Fruit fly (Drosophila melanogaster): ENCODE measurements around the gene Karl.

DNA sequence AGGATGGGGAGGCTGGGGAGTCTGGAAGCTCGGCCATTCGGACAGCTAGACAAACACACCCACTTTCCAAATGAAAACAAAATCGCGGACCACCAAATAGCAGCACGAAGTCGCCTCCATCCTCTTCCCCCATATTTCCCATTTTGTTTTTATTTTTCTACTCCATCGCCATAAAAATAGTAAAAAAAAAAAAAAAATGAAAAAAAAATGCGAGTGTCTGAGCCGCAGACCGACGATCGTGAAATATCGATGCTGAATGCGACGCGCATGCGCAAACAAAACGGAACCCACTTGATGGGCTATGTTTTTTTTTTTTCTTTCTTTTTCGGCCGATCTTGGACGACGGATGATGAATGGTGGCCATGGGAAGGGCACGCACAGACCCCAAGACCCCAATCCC is 2.2 kb upstream of the Karl start:
- TF ChIP-seq br (GFP tag; optimal IDR thresholded peaks at IDR 0.05) (no peak), h (GFP tag; optimal IDR thresholded peaks at IDR 0.05) (no peak), ey (GFP tag; optimal IDR thresholded peaks at IDR 0.05) (no peak), CrebA (GFP tag; optimal IDR thresholded peaks at IDR 0.05; ENCODE audit: borderline replicate concordance) (no peak), fru (GFP tag; optimal IDR thresholded peaks at IDR 0.05) (no peak), jim (GFP tag; optimal IDR thresholded peaks at IDR 0.05) (no peak), usp (GFP tag; optimal IDR thresholded peaks at IDR 0.05) (no peak), dmrt93B (GFP tag; optimal IDR thresholded peaks at IDR 0.05) (no peak), Abd-B (GFP tag; optimal IDR thresholded peaks at IDR 0.05) (no peak)
